Fruit fly (Drosophila melanogaster): Measurements from ENCODE around the gene Nup107.

DNA sequence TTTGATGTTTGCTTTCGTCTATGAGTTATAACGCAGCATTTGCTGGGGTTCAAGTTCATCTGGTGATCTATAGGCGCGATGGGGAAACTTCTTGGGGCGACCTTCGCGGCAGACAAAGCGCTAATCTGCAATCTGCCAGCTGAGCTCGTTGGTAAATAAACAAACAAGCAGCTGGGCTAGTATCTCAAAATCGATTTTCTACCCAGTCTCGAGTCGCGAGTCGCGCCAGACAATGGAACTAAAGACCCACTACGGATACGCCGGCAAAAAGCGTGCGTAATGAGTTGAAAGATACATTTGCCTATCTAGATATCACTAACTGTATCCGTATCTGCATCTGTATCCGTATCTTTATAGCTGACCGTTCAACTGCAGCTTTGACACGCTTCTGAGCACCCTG is 17.7 kb upstream of the Nup107 start:
- TF ChIP-seq usp (GFP tag; optimal IDR thresholded peaks at IDR 0.05) (no peak), CG8478 (optimal IDR thresholded peaks at IDR 0.05) (no peak)

All from whole organism.